Worm (Caenorhabditis elegans) whole organism, L2 larva: ENCODE data around the gene gpx-4.
A peak's percentile ranks its signal among the peaks of the same experiment; 100 is the strongest.

ENCODE experiments used
- C34F6.9 ChIP-seq: fragments of 150-350 bp; optimal IDR thresholded peaks from 2 replicates; lab custom pipeline; 2014; ENCODE audit warnings: missing biosample characterization, missing genetic modification characterization
- F13H6.1 ChIP-seq: sonication (generic microtip); optimal IDR thresholded peaks from 2 replicates; lab custom pipeline; 2016; ENCODE audit warnings: missing genetic modification characterization, missing compliant biosample characterization
- R02D3.7 ChIP-seq: fragments of 150-350 bp; optimal IDR thresholded peaks from 2 replicates; lab custom pipeline; 2014; ENCODE audit warnings: missing biosample characterization, missing genetic modification characterization
- Y55F3AM.14 ChIP-seq: fragments of 200-800 bp; sonication (Bioruptor generic); optimal IDR thresholded peaks from 2 replicates; lab custom pipeline; 2018; ENCODE audit warnings: mild to moderate bottlenecking, missing genetic modification characterization, missing compliant biosample characterization
- ZK546.5 ChIP-seq: sonication (generic microtip); optimal IDR thresholded peaks from 2 replicates; lab custom pipeline; 2017; ENCODE audit warnings: missing biosample characterization, missing genetic modification characterization
- alr-1 ChIP-seq: fragments of 150-350 bp; optimal IDR thresholded peaks from 2 replicates; lab custom pipeline; 2014; ENCODE audit warnings: missing biosample characterization, missing genetic modification characterization
- aly-2 ChIP-seq: fragments of 150-350 bp; optimal IDR thresholded peaks from 2 replicates; lab custom pipeline; 2014; ENCODE audit warnings: missing biosample characterization, missing genetic modification characterization
- ama-1 ChIP-seq: fragments of 150-350 bp; optimal IDR thresholded peaks from 2 replicates; lab custom pipeline; 2018; ENCODE audit warnings: inconsistent platforms
- blmp-1 ChIP-seq: sonication (generic microtip); optimal IDR thresholded peaks from 2 replicates; lab custom pipeline; 2017; ENCODE audit warnings: missing genetic modification characterization, mild to moderate bottlenecking, missing compliant biosample characterization, antibody characterized with exemption, moderate library complexity; ENCODE audit not compliant: insufficient read depth
- ceh-16 ChIP-seq: fragments of 150-350 bp; optimal IDR thresholded peaks from 2 replicates; lab custom pipeline; 2014; ENCODE audit warnings: missing biosample characterization, missing genetic modification characterization
- ceh-82 ChIP-seq: fragments of 150-350 bp; optimal IDR thresholded peaks from 2 replicates; lab custom pipeline; 2014; ENCODE audit warnings: missing biosample characterization, missing genetic modification characterization
- crh-2 ChIP-seq: sonication (generic microtip); optimal IDR thresholded peaks from 2 replicates; lab custom pipeline; 2017; ENCODE audit warnings: missing biosample characterization, missing genetic modification characterization
- dmd-4 ChIP-seq: sonication (generic microtip); optimal IDR thresholded peaks from 2 replicates; lab custom pipeline; 2017; ENCODE audit warnings: missing biosample characterization, missing genetic modification characterization
- egl-27 ChIP-seq: sonication (generic microtip); optimal IDR thresholded peaks from 3 replicates; lab custom pipeline; 2017; ENCODE audit warnings: missing biosample characterization, missing genetic modification reagents, missing genetic modification characterization
- elt-1 ChIP-seq: fragments of 150-350 bp; optimal IDR thresholded peaks from 2 replicates; lab custom pipeline; 2014; ENCODE audit warnings: missing biosample characterization, missing genetic modification characterization
- elt-3 ChIP-seq: sonication (generic microtip); optimal IDR thresholded peaks from 2 replicates; lab custom pipeline; 2017; ENCODE audit warnings: missing biosample characterization, missing genetic modification characterization
- fos-1 ChIP-seq: fragments of 150-350 bp; optimal IDR thresholded peaks from 2 replicates; lab custom pipeline; 2014; ENCODE audit warnings: missing biosample characterization, missing genetic modification characterization
- gmeb-1 ChIP-seq: fragments of 150-350 bp; optimal IDR thresholded peaks from 2 replicates; lab custom pipeline; 2014; ENCODE audit warnings: missing biosample characterization, missing genetic modification characterization
- lin-11 ChIP-seq: fragments of 150-350 bp; sonication (generic microtip); optimal IDR thresholded peaks from 2 replicates; lab custom pipeline; 2014; ENCODE audit warnings: missing biosample characterization, missing genetic modification characterization, inconsistent platforms, mixed read lengths
- lin-13 ChIP-seq: fragments of 150-350 bp; optimal IDR thresholded peaks from 2 replicates; lab custom pipeline; 2014; ENCODE audit warnings: missing biosample characterization, missing genetic modification reagents, missing genetic modification characterization
- lin-39 ChIP-seq: fragments of 150-350 bp; optimal IDR thresholded peaks from 2 replicates; lab custom pipeline; 2014; ENCODE audit warnings: missing biosample characterization, missing genetic modification reagents, missing genetic modification characterization
- lsy-2 ChIP-seq, 2 experiments: fragments of 150-350 bp in 1 of 2; sonication (generic microtip) in 1 of 2; optimal IDR thresholded peaks; 2 replicates each; lab custom pipeline; 2014 to 2017; ENCODE audit warnings: missing biosample characterization in 2 of 2, missing genetic modification characterization in 2 of 2
- mab-5 ChIP-seq: fragments of 150-350 bp; optimal IDR thresholded peaks from 2 replicates; lab custom pipeline; 2014; ENCODE audit warnings: missing biosample characterization, missing genetic modification characterization
- mbf-1 ChIP-seq: sonication (generic microtip); optimal IDR thresholded peaks from 2 replicates; lab custom pipeline; 2017; ENCODE audit warnings: missing biosample characterization, missing genetic modification characterization
- mdl-1 ChIP-seq, 2 experiments: fragments of 150-350 bp in 1 of 2; sonication (generic microtip) in 1 of 2; optimal IDR thresholded peaks; 2 replicates each; lab custom pipeline; 2017; ENCODE audit warnings: missing biosample characterization in 2 of 2, missing genetic modification characterization in 2 of 2
- nhr-10 ChIP-seq: sonication (generic microtip); optimal IDR thresholded peaks from 2 replicates; lab custom pipeline; 2017; ENCODE audit warnings: missing biosample characterization, missing genetic modification characterization
- nhr-11 ChIP-seq: fragments of 150-350 bp; optimal IDR thresholded peaks from 2 replicates; lab custom pipeline; 2014; ENCODE audit warnings: missing biosample characterization, missing genetic modification characterization
- nhr-12 ChIP-seq: fragments of 150-350 bp; optimal IDR thresholded peaks from 2 replicates; lab custom pipeline; 2014; ENCODE audit warnings: missing biosample characterization, missing genetic modification characterization
- nhr-129 ChIP-seq: fragments of 150-350 bp; optimal IDR thresholded peaks from 2 replicates; lab custom pipeline; 2014; ENCODE audit warnings: missing biosample characterization, missing genetic modification characterization
- nhr-21 ChIP-seq: fragments of 150-350 bp; optimal IDR thresholded peaks from 2 replicates; lab custom pipeline; 2014; ENCODE audit warnings: missing biosample characterization, missing genetic modification characterization
- nhr-23 ChIP-seq: fragments of 150-350 bp; optimal IDR thresholded peaks from 2 replicates; lab custom pipeline; 2014; ENCODE audit warnings: missing biosample characterization, missing genetic modification reagents, missing genetic modification characterization
- nhr-237 ChIP-seq: fragments of 150-350 bp; optimal IDR thresholded peaks from 2 replicates; lab custom pipeline; 2014; ENCODE audit warnings: missing biosample characterization, missing genetic modification characterization
- nhr-25 ChIP-seq: fragments of 150-350 bp; sonication (generic microtip); optimal IDR thresholded peaks from 3 replicates; lab custom pipeline; 2014; ENCODE audit warnings: missing biosample characterization, missing genetic modification characterization
- nhr-6 ChIP-seq: fragments of 150-350 bp; optimal IDR thresholded peaks from 2 replicates; lab custom pipeline; 2014; ENCODE audit warnings: missing biosample characterization, missing genetic modification characterization
- peb-1 ChIP-seq: fragments of 150-350 bp; optimal IDR thresholded peaks from 2 replicates; lab custom pipeline; 2014; ENCODE audit warnings: missing biosample characterization, missing genetic modification characterization
- sem-4 ChIP-seq: fragments of 150-350 bp; optimal IDR thresholded peaks from 2 replicates; lab custom pipeline; 2014; ENCODE audit warnings: missing biosample characterization, missing genetic modification reagents, missing genetic modification characterization
- skn-1 ChIP-seq: sonication (generic microtip); optimal IDR thresholded peaks from 2 replicates; lab custom pipeline; 2017; ENCODE audit warnings: missing biosample characterization, missing genetic modification characterization
- sma-3 ChIP-seq: sonication (generic microtip); optimal IDR thresholded peaks from 2 replicates; lab custom pipeline; 2016; ENCODE audit warnings: missing genetic modification reagents, missing genetic modification characterization, missing compliant biosample characterization
- sma-9 ChIP-seq, 2 experiments: fragments of 150-350 bp in 1 of 2; sonication (generic microtip) in 1 of 2; optimal IDR thresholded peaks; 2 replicates each; lab custom pipeline; 2014 to 2016; ENCODE audit warnings: missing genetic modification characterization in 2 of 2, mild to moderate bottlenecking in 1 of 2, missing biosample characterization in 1 of 2, missing compliant biosample characterization in 1 of 2, missing genetic modification reagents in 1 of 2, moderate library complexity in 1 of 2
- snpc-4 ChIP-seq: fragments of 150-350 bp; optimal IDR thresholded peaks from 2 replicates; lab custom pipeline; 2014; ENCODE audit warnings: missing biosample characterization, missing genetic modification characterization
- unc-39 ChIP-seq: fragments of 150-350 bp; optimal IDR thresholded peaks from 2 replicates; lab custom pipeline; 2014; ENCODE audit warnings: missing biosample characterization, missing genetic modification characterization
- unc-55 ChIP-seq: fragments of 150-350 bp; sonication (generic microtip); optimal IDR thresholded peaks from 3 replicates; lab custom pipeline; 2014; ENCODE audit warnings: missing biosample characterization, missing genetic modification reagents, missing genetic modification characterization
- unc-62 ChIP-seq: fragments of 150-350 bp; optimal IDR thresholded peaks from 2 replicates; lab custom pipeline; 2014; ENCODE audit warnings: missing biosample characterization, missing genetic modification reagents, missing genetic modification characterization
- zag-1 ChIP-seq: fragments of 150-350 bp; optimal IDR thresholded peaks from 2 replicates; lab custom pipeline; 2014; ENCODE audit warnings: missing biosample characterization, missing genetic modification characterization
- ztf-1 ChIP-seq: fragments of 200-800 bp; sonication (Bioruptor generic); conservative IDR thresholded peaks from 2 replicates; pipeline ENCODE4 v1.3.6; 2022; ENCODE audit warnings: missing genetic modification characterization, missing compliant biosample characterization
- ztf-11 ChIP-seq: sonication (generic microtip); optimal IDR thresholded peaks from 2 replicates; lab custom pipeline; 2017; ENCODE audit warnings: missing biosample characterization, missing genetic modification characterization
- ztf-4 ChIP-seq: fragments of 150-350 bp; optimal IDR thresholded peaks from 2 replicates; lab custom pipeline; 2014; ENCODE audit warnings: missing biosample characterization, missing genetic modification characterization

Gene gpx-4

ce11 chrIV:2709590-2710201 is 34.9 kb upstream of the gpx-4 start:
- TF ChIP-seq lsy-2 (tag; optimal IDR thresholded peaks at IDR 0.05; lab: Kevin White, UChicago) (peak in 1 of 2 experiments; percentile 20), elt-1 (tag; lab: Kevin White, UChicago) (no peak), peb-1 (tag; lab: Kevin White, UChicago) (no peak), gmeb-1 (tag; lab: Kevin White, UChicago) (peak; percentile 12), ztf-4 (peak; percentile 46), unc-55 (peak; percentile 25)

ce11 chrIV:2708329-2708965 is 33.6 kb upstream of the gpx-4 start:
- TF ChIP-seq gmeb-1 (tag; lab: Kevin White, UChicago) (peak; percentile 64), sem-4 (peak; percentile 26), lin-39 (tag; lab: Kevin White, UChicago) (no peak), egl-27 (tag; lab: Kevin White, UChicago) (peak; percentile 58), elt-3 (tag; lab: Kevin White, UChicago) (no peak), mab-5 (tag; lab: Kevin White, UChicago) (peak; percentile 78), blmp-1 (peak; percentile 1), lin-13 (GFP tag; lab: Kevin White, UChicago) (peak; percentile 85), nhr-23 (tag; lab: Kevin White, UChicago) (no peak), nhr-12 (no peak), C34F6.9 (peak; percentile 92), nhr-6 (tag; lab: Kevin White, UChicago) (peak; percentile 28), lin-11 (tag; lab: Kevin White, UChicago) (peak; percentile 76), alr-1 (no peak), sma-9 (GFP tag; optimal IDR thresholded peaks at IDR 0.05; lab: Kevin White, UChicago) (peak; percentile 89), sma-9 (tag; optimal IDR thresholded peaks at IDR 0.05; lab: Kevin White, UChicago) (no peak), unc-39 (tag; lab: Kevin White, UChicago) (no peak), nhr-237 (tag; lab: Kevin White, UChicago) (no peak), nhr-129 (peak; percentile 88), ztf-11 (no peak), snpc-4 (tag; lab: Kevin White, UChicago) (peak; percentile 12), lsy-2 (tag; optimal IDR thresholded peaks at IDR 0.05; lab: Kevin White, UChicago) (peak; percentile 46 to 88), mdl-1 (tag; optimal IDR thresholded peaks at IDR 0.05; lab: Kevin White, UChicago) (peak; percentile 81 to 91), nhr-21 (tag; lab: Kevin White, UChicago) (peak; percentile 85), zag-1 (tag; lab: Kevin White, UChicago) (peak; percentile 17), skn-1 (tag; lab: Kevin White, UChicago) (no peak), ztf-4 (peak; percentile 74), F13H6.1 (tag; lab: Kevin White, UChicago) (peak; percentile 87), ceh-16 (tag; lab: Kevin White, UChicago) (no peak), R02D3.7 (no peak), fos-1 (tag; lab: Kevin White, UChicago) (peak; percentile 63), nhr-11 (tag; lab: Kevin White, UChicago) (no peak), mbf-1 (tag; lab: Kevin White, UChicago) (no peak), peb-1 (tag; lab: Kevin White, UChicago) (no peak), crh-2 (peak; percentile 87), aly-2 (tag; lab: Kevin White, UChicago) (no peak), sma-3 (peak; percentile 77), dmd-4 (no peak), unc-62 (GFP tag; lab: Kevin White, UChicago) (no peak), unc-55 (peak; percentile 89), ama-1 (lab: Kevin White, UChicago) (peak; percentile 8), Y55F3AM.14 (peak; percentile 70), ceh-82 (tag; lab: Kevin White, UChicago) (peak; percentile 16), nhr-10 (tag; lab: Kevin White, UChicago) (no peak), ZK546.5 (tag; lab: Kevin White, UChicago) (peak; percentile 11), ztf-1 (GFP tag; lab: Robert Waterston, UW) (no peak), nhr-25 (peak; percentile 73)
